Worm (Caenorhabditis elegans) whole organism, young adult: ENCODE results near the gene egrh-1.

Source experiments
- B0261.1 ChIP-seq: sonication (generic microtip); optimal IDR thresholded peaks from 2 replicates; lab custom pipeline; 2016; ENCODE audit warnings: mild to moderate bottlenecking, missing genetic modification characterization, moderate library complexity, missing compliant biosample characterization
- B0336.3 ChIP-seq: fragments of 200-800 bp; sonication (Bioruptor generic); IDR thresholded peaks from 2 replicates; pipeline ENCODE4 v1.3.6; 2022; ENCODE audit warnings: missing genetic modification characterization, missing compliant biosample characterization
- C06A6.2 ChIP-seq: fragments of 200-800 bp; sonication (Bioruptor generic); conservative IDR thresholded peaks from 2 replicates; pipeline ENCODE4 v1.3.6; 2022; ENCODE audit warnings: missing genetic modification characterization, missing compliant biosample characterization
- D2030.7 ChIP-seq: fragments of 200-800 bp; sonication (Bioruptor generic); IDR thresholded peaks from 2 replicates; pipeline ENCODE4 v1.3.6; 2022; ENCODE audit warnings: missing genetic modification reagents, missing genetic modification characterization, missing compliant biosample characterization
- F22D6.2 ChIP-seq: sonication (generic microtip); optimal IDR thresholded peaks from 2 replicates; lab custom pipeline; 2016; ENCODE audit warnings: mild to moderate bottlenecking, missing genetic modification characterization, missing compliant biosample characterization
- F23B12.7 ChIP-seq: sonication (generic microtip); optimal IDR thresholded peaks from 2 replicates; lab custom pipeline; 2017; ENCODE audit warnings: missing genetic modification characterization, mild to moderate bottlenecking, missing compliant biosample characterization, antibody characterized with exemption, moderate library complexity; ENCODE audit not compliant: insufficient read depth
- F39B2.1 ChIP-seq: fragments of 200-800 bp; sonication (Bioruptor generic); IDR thresholded peaks from 2 replicates; pipeline ENCODE4 v1.3.6; 2022; ENCODE audit warnings: missing genetic modification reagents, missing genetic modification characterization, missing compliant biosample characterization
- F49E8.2 ChIP-seq: sonication (generic microtip); optimal IDR thresholded peaks from 3 replicates; lab custom pipeline; 2017; ENCODE audit warnings: missing genetic modification characterization, mild to moderate bottlenecking, missing compliant biosample characterization, antibody characterized with exemption, moderate library complexity; ENCODE audit not compliant: insufficient read depth
- K11D2.4 ChIP-seq: fragments of 200-800 bp; sonication (Bioruptor generic); IDR thresholded peaks from 2 replicates; pipeline ENCODE4 v1.3.6; 2022; ENCODE audit warnings: missing genetic modification reagents, missing genetic modification characterization, missing compliant biosample characterization
- Y53G8AR.9 ChIP-seq: fragments of 200-800 bp; sonication (Bioruptor generic); conservative IDR thresholded peaks from 2 replicates; pipeline ENCODE4 v1.3.6; 2022; ENCODE audit warnings: missing genetic modification reagents, missing genetic modification characterization, missing compliant biosample characterization
- ZK185.1 ChIP-seq: sonication (generic microtip); optimal IDR thresholded peaks from 2 replicates; lab custom pipeline; 2016; ENCODE audit warnings: mild to moderate bottlenecking, missing genetic modification characterization, missing compliant biosample characterization; ENCODE audit not compliant: poor library complexity, severe bottlenecking
- akir-1 ChIP-seq: fragments of 200-800 bp; sonication (Bioruptor generic); optimal IDR thresholded peaks from 2 replicates; lab custom pipeline; 2018; ENCODE audit warnings: mild to moderate bottlenecking, missing genetic modification characterization, moderate library complexity, missing compliant biosample characterization
- atf-7 ChIP-seq: sonication (generic microtip); optimal IDR thresholded peaks from 2 replicates; lab custom pipeline; 2017; ENCODE audit warnings: mild to moderate bottlenecking, missing genetic modification characterization, missing compliant biosample characterization
- attf-5 ChIP-seq: fragments of 200-800 bp; sonication (Bioruptor generic); optimal IDR thresholded peaks from 2 replicates; lab custom pipeline; 2018; ENCODE audit warnings: mild to moderate bottlenecking, missing genetic modification characterization, missing compliant biosample characterization
- cebp-1 ChIP-seq, 2 experiments: fragments of 200-800 bp in 1 of 2; sonication (Bioruptor generic) in 1 of 2; sonication (generic microtip) in 1 of 2; IDR thresholded peaks in 1 of 2; optimal IDR thresholded peaks in 1 of 2; 2 replicates each; pipeline versions ENCODE4 v1.3.6 to Lab custom; 2017 to 2022; ENCODE audit warnings: missing compliant biosample characterization in 2 of 2, missing genetic modification characterization in 2 of 2, mild to moderate bottlenecking in 1 of 2, missing genetic modification reagents in 1 of 2, moderate library complexity in 1 of 2
- ceh-27 ChIP-seq: fragments of 200-800 bp; sonication (Bioruptor generic); optimal IDR thresholded peaks from 2 replicates; lab custom pipeline; 2018; ENCODE audit warnings: mild to moderate bottlenecking, missing genetic modification characterization, moderate library complexity, missing compliant biosample characterization
- ceh-40 ChIP-seq: fragments of 200-800 bp; sonication (Bioruptor generic); IDR thresholded peaks from 2 replicates; pipeline ENCODE4 v1.3.6; 2022; ENCODE audit warnings: missing genetic modification characterization, missing compliant biosample characterization
- ceh-79 ChIP-seq: sonication (generic microtip); optimal IDR thresholded peaks from 2 replicates; lab custom pipeline; 2017; ENCODE audit warnings: mild to moderate bottlenecking, missing genetic modification characterization, missing compliant biosample characterization
- dox-1 ChIP-seq: fragments of 200-800 bp; sonication (Bioruptor generic); IDR thresholded peaks from 2 replicates; pipeline ENCODE4 v1.3.6; 2022; ENCODE audit warnings: missing genetic modification reagents, missing genetic modification characterization, missing compliant biosample characterization
- ekl-4 ChIP-seq: fragments of 200-800 bp; sonication (Bioruptor generic); IDR thresholded peaks from 2 replicates; pipeline ENCODE4 v1.3.6; 2022; ENCODE audit warnings: missing genetic modification reagents, missing genetic modification characterization, missing compliant biosample characterization
- gei-17 ChIP-seq: fragments of 200-800 bp; sonication (Bioruptor generic); optimal IDR thresholded peaks from 2 replicates; lab custom pipeline; 2018; ENCODE audit warnings: mild to moderate bottlenecking, missing genetic modification characterization, missing compliant biosample characterization
- hmg-1.2 ChIP-seq: fragments of 200-800 bp; sonication (Bioruptor generic); IDR thresholded peaks from 2 replicates; pipeline ENCODE4 v1.3.6; 2022; ENCODE audit warnings: missing genetic modification reagents, missing genetic modification characterization, missing compliant biosample characterization
- let-607 ChIP-seq, 2 experiments: fragments of 200-800 bp in 1 of 2; sonication (Bioruptor generic) in 1 of 2; sonication (generic microtip) in 1 of 2; optimal IDR thresholded peaks; 2 replicates each; lab custom pipeline; 2016 to 2018; ENCODE audit warnings: mild to moderate bottlenecking in 2 of 2, missing compliant biosample characterization in 2 of 2, missing genetic modification characterization in 2 of 2, moderate library complexity in 2 of 2, missing genotype in 1 of 2
- lin-26 ChIP-seq: fragments of 200-800 bp; sonication (Bioruptor generic); IDR thresholded peaks from 2 replicates; pipeline ENCODE4 v1.3.6; 2022; ENCODE audit warnings: missing genetic modification reagents, missing genetic modification characterization, missing compliant biosample characterization
- lin-35 ChIP-seq, 3 experiments: fragments of 150-350 bp in 2 of 3; sonication (generic microtip) in 1 of 3; optimal IDR thresholded peaks; 2 replicates each; lab custom pipeline; 2014 to 2018; ENCODE audit warnings: missing biosample characterization in 3 of 3, missing genetic modification characterization in 3 of 3, missing genetic modification reagents in 3 of 3
- lin-40 ChIP-seq: sonication (generic microtip); optimal IDR thresholded peaks from 2 replicates; lab custom pipeline; 2016; ENCODE audit warnings: missing genetic modification characterization, mild to moderate bottlenecking, missing compliant biosample characterization, missing genotype, missing genetic modification reagents
- madf-10 ChIP-seq: sonication (generic microtip); optimal IDR thresholded peaks from 2 replicates; lab custom pipeline; 2016; ENCODE audit warnings: mild to moderate bottlenecking, missing genetic modification characterization, missing compliant biosample characterization
- madf-3 ChIP-seq: fragments of 200-800 bp; sonication (Bioruptor generic); IDR thresholded peaks from 2 replicates; pipeline ENCODE4 v1.3.6; 2022; ENCODE audit warnings: missing genetic modification reagents, missing genetic modification characterization, missing compliant biosample characterization
- mcd-1 ChIP-seq: fragments of 200-800 bp; sonication (Bioruptor generic); IDR thresholded peaks from 2 replicates; pipeline ENCODE4 v1.3.6; 2022; ENCODE audit warnings: missing genetic modification reagents, missing genetic modification characterization, missing compliant biosample characterization
- nfyb-1 ChIP-seq: fragments of 200-800 bp; sonication (Bioruptor generic); IDR thresholded peaks from 2 replicates; pipeline ENCODE4 v1.3.6; 2022; ENCODE audit warnings: missing genetic modification reagents, missing genetic modification characterization, missing compliant biosample characterization
- nhr-120 ChIP-seq: fragments of 200-800 bp; sonication (Bioruptor generic); IDR thresholded peaks from 2 replicates; pipeline ENCODE4 v1.3.6; 2022; ENCODE audit warnings: missing genetic modification characterization, missing compliant biosample characterization
- nhr-80 ChIP-seq: sonication (generic microtip); optimal IDR thresholded peaks from 2 replicates; lab custom pipeline; 2016; ENCODE audit warnings: missing genetic modification characterization, missing compliant biosample characterization
- pbrm-1 ChIP-seq: fragments of 200-800 bp; sonication (Bioruptor generic); IDR thresholded peaks from 2 replicates; pipeline ENCODE4 v1.3.6; 2022; ENCODE audit warnings: missing genetic modification reagents, missing genetic modification characterization, missing compliant biosample characterization
- rcor-1 ChIP-seq: fragments of 200-800 bp; sonication (Bioruptor generic); IDR thresholded peaks from 2 replicates; pipeline ENCODE4 v1.3.6; 2022; ENCODE audit warnings: missing genetic modification reagents, missing genetic modification characterization, missing compliant biosample characterization
- repo-1 ChIP-seq: sonication (generic microtip); optimal IDR thresholded peaks from 2 replicates; lab custom pipeline; 2017; ENCODE audit warnings: mild to moderate bottlenecking, missing genetic modification characterization, missing compliant biosample characterization
- sdz-38 ChIP-seq: sonication (generic microtip); optimal IDR thresholded peaks from 2 replicates; lab custom pipeline; 2016; ENCODE audit warnings: missing genotype, missing genetic modification characterization, missing compliant biosample characterization
- snpc-4 ChIP-seq, 5 experiments: fragments of 150-350 bp in 1 of 5; sonication (generic microtip) in 4 of 5; optimal IDR thresholded peaks; 2 replicates each; lab custom pipeline; 2014 to 2018; ENCODE audit warnings: missing genetic modification characterization in 5 of 5, missing biosample characterization in 3 of 5, antibody characterized with exemption in 2 of 5, mild to moderate bottlenecking in 2 of 5, missing compliant biosample characterization in 2 of 5, missing genotype in 2 of 5, moderate library complexity in 2 of 5, missing genetic modification reagents in 1 of 5
- somi-1 ChIP-seq: fragments of 200-800 bp; sonication (Bioruptor generic); optimal IDR thresholded peaks from 2 replicates; lab custom pipeline; 2018; ENCODE audit warnings: mild to moderate bottlenecking, missing genetic modification characterization, missing compliant biosample characterization
- tbp1 ChIP-seq: fragments of 200-800 bp; sonication (Bioruptor generic); optimal IDR thresholded peaks from 2 replicates; lab custom pipeline; 2018; ENCODE audit warnings: mild to moderate bottlenecking, missing genetic modification characterization, missing compliant biosample characterization
- tlf-1 ChIP-seq: fragments of 200-800 bp; sonication (Bioruptor generic); optimal IDR thresholded peaks from 2 replicates; lab custom pipeline; 2018; ENCODE audit warnings: mild to moderate bottlenecking, missing genetic modification characterization, missing compliant biosample characterization
- zfh-2 ChIP-seq: fragments of 200-800 bp; sonication (Bioruptor generic); conservative IDR thresholded peaks from 2 replicates; pipeline ENCODE4 v1.3.6; 2022; ENCODE audit warnings: missing genetic modification reagents, missing genetic modification characterization, missing compliant biosample characterization
- zim-3 ChIP-seq: sonication (generic microtip); optimal IDR thresholded peaks from 2 replicates; lab custom pipeline; 2017; ENCODE audit warnings: mild to moderate bottlenecking, missing genetic modification characterization, moderate library complexity, missing compliant biosample characterization
- ztf-25 ChIP-seq: fragments of 200-800 bp; sonication (Bioruptor generic); IDR thresholded peaks from 2 replicates; pipeline ENCODE4 v1.3.6; 2022; ENCODE audit warnings: missing genetic modification reagents, missing genetic modification characterization, missing compliant biosample characterization
- ztf-28 ChIP-seq: fragments of 200-800 bp; sonication (Bioruptor generic); IDR thresholded peaks from 2 replicates; pipeline ENCODE4 v1.3.6; 2022; ENCODE audit warnings: missing genetic modification reagents, missing genetic modification characterization, missing compliant biosample characterization

The egrh-1 gene

DNA sequence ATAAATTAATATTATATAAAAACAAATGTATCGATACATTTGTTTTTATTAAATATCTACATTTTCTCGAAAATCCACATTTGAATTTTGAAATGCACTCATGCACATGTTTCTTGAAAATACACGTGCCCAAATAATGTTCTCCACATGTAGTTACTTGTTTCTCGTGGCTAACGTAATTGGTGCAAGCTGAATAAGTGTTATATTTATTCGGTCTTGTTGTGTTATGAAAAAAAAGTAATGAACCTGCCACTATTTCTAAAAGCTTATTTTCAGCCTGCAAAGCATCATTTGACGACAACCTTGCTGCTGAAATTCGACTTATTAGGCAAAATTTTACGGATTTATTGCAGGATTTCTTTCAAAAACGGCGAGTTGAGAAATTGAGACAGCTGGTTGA lies 32.3 kb upstream of the egrh-1 start:
- TF ChIP-seq tlf-1 (GFP tag; lab: Kevin White, UChicago): peak; percentile 36
- TF ChIP-seq gei-17 (GFP tag; lab: Kevin White, UChicago): peak; percentile 91
- TF ChIP-seq D2030.7 (GFP tag; lab: Robert Waterston, UW): no peak
- TF ChIP-seq F49E8.2 (tag; lab: Kevin White, UChicago): no peak
- TF ChIP-seq lin-26: no peak
- TF ChIP-seq nhr-80 (tag; lab: Kevin White, UChicago): peak; percentile 19
- TF ChIP-seq let-607 (tag; optimal IDR thresholded peaks at IDR 0.05; lab: Kevin White, UChicago): peak in 1 of 2 experiments; percentile 8
- TF ChIP-seq repo-1 (tag; lab: Kevin White, UChicago): peak; percentile 4
- TF ChIP-seq F39B2.1: no peak
- peak in 1 of 3 experiments; percentile 21 for TF ChIP-seq lin-35 (GFP tag; optimal IDR thresholded peaks at IDR 0.05; lab: Kevin White, UChicago)
- no peak for TF ChIP-seq akir-1 (GFP tag; lab: Kevin White, UChicago)
- TF ChIP-seq tbp1: peak; percentile 48
- TF ChIP-seq rcor-1 (GFP tag; lab: Robert Waterston, UW): 0 out of 2 replicates have a peak, but pooled peaks have one; percentile 19
- peak; percentile 43; the same call in 1 of the 2 replicates for TF ChIP-seq dox-1 (GFP tag; lab: Robert Waterston, UW)
- TF ChIP-seq ceh-27 (GFP tag; lab: Kevin White, UChicago): peak; percentile 19
- peak; percentile 25; the same call in 1 of the 2 replicates for TF ChIP-seq hmg-1.2 (GFP tag; lab: Robert Waterston, UW)
- TF ChIP-seq C06A6.2 (GFP tag; lab: Robert Waterston, UW): peak; percentile 79
- 0 out of 2 replicates have a peak, but pooled peaks have one; percentile 21 for TF ChIP-seq K11D2.4 (GFP tag; lab: Robert Waterston, UW)
- peak; percentile 13 for TF ChIP-seq F22D6.2 (tag; lab: Kevin White, UChicago)
- peak; percentile 68 for TF ChIP-seq ZK185.1 (tag; lab: Kevin White, UChicago)
- peak; percentile 10 for TF ChIP-seq somi-1 (GFP tag; lab: Kevin White, UChicago)
- TF ChIP-seq madf-10 (tag; lab: Kevin White, UChicago): peak; percentile 13
- no peak for TF ChIP-seq cebp-1 (GFP tag; IDR thresholded peaks at IDR 0.05; lab: Robert Waterston, UW)
- peak; percentile 56 for TF ChIP-seq cebp-1 (tag; optimal IDR thresholded peaks at IDR 0.05; lab: Kevin White, UChicago)
- TF ChIP-seq sdz-38 (tag; lab: Kevin White, UChicago): no peak
- no peak for TF ChIP-seq ekl-4 (GFP tag; lab: Robert Waterston, UW)
- 0 out of 2 replicates have a peak, but pooled peaks have one; percentile 16 for TF ChIP-seq mcd-1 (GFP tag; lab: Robert Waterston, UW)
- no peak for TF ChIP-seq snpc-4 (GFP tag; optimal IDR thresholded peaks at IDR 0.05; lab: Kevin White, UChicago)
- peak in 3 of 4 experiments; percentile 6 to 41 (median 17) for TF ChIP-seq snpc-4 (tag; optimal IDR thresholded peaks at IDR 0.05; lab: Kevin White, UChicago)
- peak; percentile 92 for TF ChIP-seq lin-40 (tag; lab: Kevin White, UChicago)
- peak; percentile 45 for TF ChIP-seq F23B12.7 (tag; lab: Kevin White, UChicago)
- TF ChIP-seq, all 124 proteins: peak for 22

DNA sequence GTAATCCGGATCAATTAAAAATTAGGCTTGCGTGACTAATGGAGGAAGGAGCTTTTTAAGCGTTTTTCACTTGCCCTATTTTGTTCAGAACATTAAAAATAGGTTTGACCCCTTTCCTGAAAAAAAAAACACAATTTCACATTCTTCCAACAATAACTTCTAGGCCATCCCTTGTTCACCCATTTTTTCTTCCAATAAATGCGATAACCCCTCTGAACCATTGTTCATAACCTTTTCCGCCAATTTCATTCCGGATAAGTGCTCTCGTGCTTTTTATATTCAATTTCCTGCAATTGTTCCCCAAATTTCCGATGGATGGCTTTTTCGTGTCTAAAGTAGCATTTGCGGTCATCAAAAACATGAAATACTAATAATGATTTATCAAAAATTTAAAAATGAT lies 30.3 kb upstream of the egrh-1 start:
- TF ChIP-seq F49E8.2 (tag; lab: Kevin White, UChicago): no peak
- peak; percentile 44 for TF ChIP-seq repo-1 (tag; lab: Kevin White, UChicago)
- TF ChIP-seq nhr-120 (GFP tag; lab: Robert Waterston, UW): no peak
- TF ChIP-seq ztf-25 (GFP tag; lab: Robert Waterston, UW): no peak
- 0 out of 2 replicates have a peak, but pooled peaks have one; percentile 18 for TF ChIP-seq pbrm-1 (GFP tag; lab: Robert Waterston, UW)
- TF ChIP-seq Y53G8AR.9 (GFP tag; lab: Robert Waterston, UW): 0 out of 2 replicates have a peak, but pooled peaks have one; percentile 13
- no peak for TF ChIP-seq ztf-28 (GFP tag; lab: Robert Waterston, UW)
- TF ChIP-seq atf-7 (tag; lab: Kevin White, UChicago): no peak
- no peak for TF ChIP-seq ceh-40 (GFP tag; lab: Robert Waterston, UW)
- peak; percentile 23 for TF ChIP-seq zim-3 (tag; lab: Kevin White, UChicago)
- TF ChIP-seq nfyb-1: peak; percentile 54; the same call in 1 of the 2 replicates
- no peak for TF ChIP-seq B0261.1 (tag; lab: Kevin White, UChicago)
- TF ChIP-seq attf-5 (GFP tag; lab: Kevin White, UChicago): no peak
- TF ChIP-seq tlf-1 (GFP tag; lab: Kevin White, UChicago): no peak
- no peak for TF ChIP-seq zfh-2 (GFP tag; lab: Robert Waterston, UW)
- no peak for TF ChIP-seq cebp-1 (GFP tag; IDR thresholded peaks at IDR 0.05; lab: Robert Waterston, UW)
- TF ChIP-seq cebp-1 (tag; optimal IDR thresholded peaks at IDR 0.05; lab: Kevin White, UChicago): peak; percentile 63
- peak; percentile 46; the same call in 1 of the 2 replicates for TF ChIP-seq B0336.3 (GFP tag; lab: Robert Waterston, UW)
- peak; percentile 4 for TF ChIP-seq lin-40 (tag; lab: Kevin White, UChicago)
- TF ChIP-seq ceh-79 (tag; lab: Kevin White, UChicago): no peak
- no peak for TF ChIP-seq dox-1 (GFP tag; lab: Robert Waterston, UW)
- 0 out of 2 replicates have a peak, but pooled peaks have one; percentile 13 for TF ChIP-seq madf-3 (GFP tag; lab: Robert Waterston, UW)
